Worm (Caenorhabditis elegans) whole organism, L1 larva: ENCODE measurements around the gene R03H10.2.

Experiments
- alr-1 ChIP-seq: fragments of 200-800 bp; sonication (Bioruptor generic); optimal IDR thresholded peaks from 2 replicates; lab custom pipeline; 2018; ENCODE audit warnings: borderline replicate concordance, mild to moderate bottlenecking, missing genetic modification characterization, missing compliant biosample characterization
- aly-2 ChIP-seq: fragments of 150-350 bp; optimal IDR thresholded peaks from 2 replicates; lab custom pipeline; 2014; ENCODE audit warnings: missing biosample characterization, missing genetic modification characterization
- ceh-63 ChIP-seq: fragments of 200-800 bp; sonication (Bioruptor generic); optimal IDR thresholded peaks from 2 replicates; lab custom pipeline; 2018; ENCODE audit warnings: mild to moderate bottlenecking, missing genetic modification characterization, missing compliant biosample characterization
- ceh-82 ChIP-seq, 3 experiments: fragments of 150-350 bp in 1 of 3; sonication (generic microtip) in 2 of 3; optimal IDR thresholded peaks; 2 replicates each; lab custom pipeline; 2014 to 2017; ENCODE audit warnings: missing biosample characterization in 3 of 3, missing genetic modification characterization in 3 of 3
- ceh-88 ChIP-seq: fragments of 200-800 bp; sonication (Bioruptor generic); IDR thresholded peaks from 2 replicates; pipeline ENCODE4 v1.3.6; 2022; ENCODE audit warnings: missing genetic modification characterization, missing compliant biosample characterization
- ceh-90 ChIP-seq: sonication (generic microtip); optimal IDR thresholded peaks from 2 replicates; lab custom pipeline; 2016; ENCODE audit warnings: missing genetic modification characterization, missing compliant biosample characterization
- egl-27 ChIP-seq, 2 experiments: fragments of 150-350 bp in 1 of 2; sonication (generic microtip); optimal IDR thresholded peaks; 3 replicates each; lab custom pipeline; 2017 to 2018; ENCODE audit warnings: missing biosample characterization in 2 of 2, missing genetic modification characterization in 2 of 2, missing genetic modification reagents in 2 of 2
- fkh-8 ChIP-seq: sonication (generic microtip); optimal IDR thresholded peaks from 2 replicates; lab custom pipeline; 2016; ENCODE audit warnings: mild to moderate bottlenecking, missing genetic modification characterization, missing compliant biosample characterization
- isw-1 ChIP-seq: fragments of 200-800 bp; sonication (Bioruptor generic); IDR thresholded peaks from 2 replicates; pipeline ENCODE4 v1.3.6; 2022; ENCODE audit warnings: missing genetic modification characterization, missing compliant biosample characterization
- lin-39 ChIP-seq: fragments of 150-350 bp; optimal IDR thresholded peaks from 2 replicates; lab custom pipeline; 2014; ENCODE audit warnings: missing biosample characterization, missing genetic modification reagents, missing genetic modification characterization
- nhr-19 ChIP-seq: fragments of 200-800 bp; sonication (Bioruptor generic); conservative IDR thresholded peaks from 2 replicates; pipeline ENCODE4 v1.3.6; 2022; ENCODE audit warnings: missing genetic modification characterization, missing compliant biosample characterization
- pax-3 ChIP-seq: fragments of 200-800 bp; sonication (Bioruptor generic); optimal IDR thresholded peaks from 2 replicates; lab custom pipeline; 2018; ENCODE audit warnings: mild to moderate bottlenecking, missing genetic modification characterization, moderate library complexity, missing compliant biosample characterization
- rnt-1 ChIP-seq: sonication (generic microtip); optimal IDR thresholded peaks from 2 replicates; lab custom pipeline; 2016; ENCODE audit warnings: mild to moderate bottlenecking, missing genetic modification characterization, moderate library complexity, missing compliant biosample characterization
- skn-1 ChIP-seq: fragments of 150-350 bp; optimal IDR thresholded peaks from 2 replicates; lab custom pipeline; 2014; ENCODE audit warnings: missing biosample characterization, missing genetic modification characterization
- snpc-4 ChIP-seq: fragments of 150-350 bp; optimal IDR thresholded peaks from 2 replicates; lab custom pipeline; 2014; ENCODE audit warnings: missing biosample characterization, missing genetic modification characterization
- unc-30 ChIP-seq: sonication (generic microtip); optimal IDR thresholded peaks from 2 replicates; lab custom pipeline; 2017; ENCODE audit warnings: missing biosample characterization, missing genetic modification characterization
- unc-62 ChIP-seq: fragments of 150-350 bp; optimal IDR thresholded peaks from 2 replicates; lab custom pipeline; 2014; ENCODE audit warnings: missing biosample characterization, missing genetic modification reagents, missing genetic modification characterization
- unc-98 ChIP-seq: fragments of 200-800 bp; sonication (Bioruptor generic); IDR thresholded peaks from 2 replicates; pipeline ENCODE4 v1.3.6; 2022; ENCODE audit warnings: missing genetic modification characterization, missing compliant biosample characterization

Gene R03H10.2

ce11 chrII:4215318-4215717, 59.7 kb downstream of the R03H10.2 start, which contains the start of gene F31D5.2:
Gene F31D5.2 (plus strand): TSS chrII:4215618.
- TF ChIP-seq rnt-1 (tag; lab: Kevin White, UChicago) (no peak), fkh-8 (tag; lab: Kevin White, UChicago) (no peak), lin-39 (tag; lab: Kevin White, UChicago) (no peak), nhr-19 (GFP tag; lab: Robert Waterston, UW) (no peak), unc-62 (no peak), unc-98 (GFP tag; lab: Robert Waterston, UW) (no peak), aly-2 (tag; lab: Kevin White, UChicago) (no peak), ceh-88 (GFP tag; lab: Robert Waterston, UW) (no peak), alr-1 (no peak), unc-30 (tag; lab: Kevin White, UChicago) (no peak), isw-1 (no peak), pax-3 (tag; lab: Kevin White, UChicago) (no peak), ceh-63 (no peak), skn-1 (tag; lab: Kevin White, UChicago) (no peak), snpc-4 (tag; lab: Kevin White, UChicago) (no peak), egl-27 (tag; optimal IDR thresholded peaks at IDR 0.05; lab: Kevin White, UChicago) (no peak), ceh-82 (tag; optimal IDR thresholded peaks at IDR 0.05; lab: Kevin White, UChicago) (no peak), ceh-90 (no peak)
